Worm (Caenorhabditis elegans): Measurements from ENCODE around the gene C44C10.12.

C44C10.12 gene

DNA sequence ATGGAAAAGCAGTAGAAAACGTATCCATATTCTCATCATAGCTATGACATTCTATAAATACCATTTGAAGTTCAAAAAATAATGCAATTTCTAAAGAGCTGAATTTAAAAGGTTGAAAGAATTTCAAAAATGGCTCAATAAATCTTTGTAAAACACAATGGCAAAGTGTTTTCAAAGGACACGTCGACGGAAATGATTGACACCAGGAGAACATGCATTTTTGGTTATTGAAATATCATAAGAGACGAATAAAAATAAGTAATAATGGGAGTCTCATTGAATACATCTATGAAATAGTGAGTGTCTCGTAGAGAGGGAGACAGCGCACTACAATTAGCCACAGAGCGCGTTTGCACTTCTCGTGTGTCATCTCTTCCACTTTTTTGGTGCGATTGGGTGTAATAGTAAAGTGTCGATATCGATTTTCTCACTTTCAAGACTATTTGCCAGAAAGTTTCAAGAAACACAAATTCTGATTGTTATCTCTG lies 40.2 kb upstream of the C44C10.12 start, which contains the start of gene T04F8.2 (continued):
- TF ChIP-seq fkh-8 (tag; optimal IDR thresholded peaks at IDR 0.05) (peak; percentile 34), efl-3 (GFP tag; optimal IDR thresholded peaks at IDR 0.05) (no peak), C34B4.2 (tag; optimal IDR thresholded peaks at IDR 0.05) (no peak), hpl-2 (GFP tag; optimal IDR thresholded peaks at IDR 0.05) (no peak), dpl-1 (GFP tag; optimal IDR thresholded peaks at IDR 0.05) (peak; percentile 6 to 40 (median 11)), nhr-28 (tag; optimal IDR thresholded peaks at IDR 0.05) (no peak), xbp-1 (tag; optimal IDR thresholded peaks at IDR 0.05) (peak; percentile 55), unc-130 (tag; optimal IDR thresholded peaks at IDR 0.05) (peak; percentile 62), tbx-2 (tag; optimal IDR thresholded peaks at IDR 0.05) (peak; percentile 65), F16B12.6 (tag; optimal IDR thresholded peaks at IDR 0.05) (peak; percentile 26), ceh-90 (tag; optimal IDR thresholded peaks at IDR 0.05) (no peak), pax-3 (tag; optimal IDR thresholded peaks at IDR 0.05) (no peak), efl-1 (optimal IDR thresholded peaks at IDR 0.05) (peak; percentile 43 to 49), efl-1 (GFP tag; optimal IDR thresholded peaks at IDR 0.05 in 1 of 2) (peak in 1 of 2 experiments; percentile 35), sox-4 (tag; optimal IDR thresholded peaks at IDR 0.05) (no peak), mab-9 (GFP tag; IDR thresholded peaks at IDR 0.05) (no peak), lin-14 (GFP tag; optimal IDR thresholded peaks at IDR 0.05) (peak; percentile 80), zip-4 (GFP tag; optimal IDR thresholded peaks at IDR 0.05) (no peak), ztf-4 (tag; optimal IDR thresholded peaks at IDR 0.05) (no peak), snu-23 (GFP tag; optimal IDR thresholded peaks at IDR 0.05) (peak; percentile 76), lin-15B (tag; optimal IDR thresholded peaks at IDR 0.05) (peak; percentile 32), ceh-82 (tag; optimal IDR thresholded peaks at IDR 0.05) (peak in 1 of 3 experiments; percentile 40), pag-3 (tag; optimal IDR thresholded peaks at IDR 0.05; ENCODE audit: borderline replicate concordance, insufficient read depth) (no peak), tlp-1 (tag; optimal IDR thresholded peaks at IDR 0.05) (no peak), nhr-12 (tag; optimal IDR thresholded peaks at IDR 0.05) (no peak), mep-1 (tag; optimal IDR thresholded peaks at IDR 0.05) (peak; percentile 85), dsc-1 (tag; optimal IDR thresholded peaks at IDR 0.05) (peak; percentile 57), nhr-47 (tag; optimal IDR thresholded peaks at IDR 0.05) (peak; percentile 66), nhr-76 (tag; optimal IDR thresholded peaks at IDR 0.05) (no peak)

DNA sequence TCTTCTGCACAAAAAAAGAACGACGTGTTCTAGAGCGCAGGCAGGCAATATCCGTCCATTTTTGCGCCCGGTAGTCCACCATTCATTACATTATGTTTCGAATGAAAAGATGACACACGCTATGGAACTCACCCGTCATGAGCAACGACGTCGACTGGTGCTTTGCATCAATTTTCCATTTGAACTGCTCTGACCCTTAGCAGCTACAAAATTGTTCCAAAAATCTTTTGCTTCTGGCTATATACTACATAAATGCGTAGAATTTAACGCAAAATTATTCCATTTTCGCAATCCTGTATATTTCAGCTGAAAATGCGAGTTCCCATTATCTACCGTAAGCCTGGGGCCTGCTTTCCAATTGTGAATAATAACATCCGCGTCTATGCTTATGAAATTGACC lies 38.5 kb upstream of the C44C10.12 start, which contains the start of gene T04F8.3:
T04F8.3 (plus strand) TSS at position 301 of the 400 bp plus-strand sequence.
- no peak for TF ChIP-seq tlp-1 (tag; optimal IDR thresholded peaks at IDR 0.05)
- no peak for TF ChIP-seq tbx-2 (tag; optimal IDR thresholded peaks at IDR 0.05)
- no peak for TF ChIP-seq lin-39 (tag; optimal IDR thresholded peaks at IDR 0.05)
- TF ChIP-seq ztf-11 (tag; optimal IDR thresholded peaks at IDR 0.05), result no peak
- no peak for TF ChIP-seq egl-13 (tag; optimal IDR thresholded peaks at IDR 0.05)
- TF ChIP-seq zip-4 (GFP tag; optimal IDR thresholded peaks at IDR 0.05), result no peak
- TF ChIP-seq egl-27 (tag; optimal IDR thresholded peaks at IDR 0.05), result no peak
- no peak for TF ChIP-seq Y116A8C.19 (tag; optimal IDR thresholded peaks at IDR 0.05; ENCODE audit: borderline replicate concordance)
- TF ChIP-seq fkh-10 (GFP tag; optimal IDR thresholded peaks at IDR 0.05), result no peak
- no peak for TF ChIP-seq nhr-19 (GFP tag; conservative IDR thresholded peaks at IDR 0.05)
- no peak for TF ChIP-seq nhr-28 (tag; optimal IDR thresholded peaks at IDR 0.05)
- TF ChIP-seq nhr-85 (tag), result no peak
- no peak for TF ChIP-seq nhr-12 (tag; optimal IDR thresholded peaks at IDR 0.05)
- TF ChIP-seq ceh-90 (tag; optimal IDR thresholded peaks at IDR 0.05), result no peak
- TF ChIP-seq pax-3 (tag; optimal IDR thresholded peaks at IDR 0.05), result no peak
- TF ChIP-seq aly-2 (tag; optimal IDR thresholded peaks at IDR 0.05), result no peak
- TF ChIP-seq alr-1 (tag; optimal IDR thresholded peaks at IDR 0.05; ENCODE audit: borderline replicate concordance), result no peak

DNA sequence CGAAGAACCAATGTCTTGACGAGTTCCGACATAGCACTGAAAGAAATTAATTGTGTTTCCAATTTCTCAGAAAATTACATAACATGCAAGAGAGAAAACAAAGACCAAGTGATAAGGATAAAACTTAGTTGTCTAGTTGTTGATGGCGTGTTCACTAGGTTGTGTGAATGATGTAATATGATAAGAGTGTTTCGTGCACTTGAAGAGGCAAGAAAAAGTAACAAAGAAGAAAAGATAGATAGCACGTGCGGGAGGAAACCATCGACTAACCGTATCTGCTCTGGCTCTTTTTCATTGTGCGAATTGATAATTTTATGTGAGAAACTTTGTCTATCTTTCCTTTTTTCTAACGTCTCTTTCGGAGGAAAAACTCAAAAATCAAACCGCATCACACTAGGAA lies 35.2 kb upstream of the C44C10.12 start, which contains the start of gene sfxn-1.5:
sfxn-1.5 (minus strand) TSS at position 36 of the 400 bp plus-strand sequence.
- TF ChIP-seq rnt-1 (tag; optimal IDR thresholded peaks at IDR 0.05) (no peak), swsn-7 (tag; optimal IDR thresholded peaks at IDR 0.05) (no peak), efl-3 (GFP tag; optimal IDR thresholded peaks at IDR 0.05) (no peak), ces-1 (GFP tag; optimal IDR thresholded peaks at IDR 0.05) (no peak), nhr-84 (tag; optimal IDR thresholded peaks at IDR 0.05) (no peak), xbp-1 (tag; optimal IDR thresholded peaks at IDR 0.05) (no peak), mep-1 (tag; optimal IDR thresholded peaks at IDR 0.05) (peak; percentile 27), tlp-1 (tag; optimal IDR thresholded peaks at IDR 0.05) (no peak), unc-98 (GFP tag; IDR thresholded peaks at IDR 0.05) (no peak), pqm-1 (tag; optimal IDR thresholded peaks at IDR 0.05) (peak; percentile 75), egl-13 (tag; optimal IDR thresholded peaks at IDR 0.05) (no peak), blmp-1 (tag; optimal IDR thresholded peaks at IDR 0.05) (peak; percentile 37), sup-37 (GFP tag; optimal IDR thresholded peaks at IDR 0.05) (no peak), C04F5.9 (tag; optimal IDR thresholded peaks at IDR 0.05) (no peak), nhr-20 (tag; optimal IDR thresholded peaks at IDR 0.05) (peak; percentile 69), lin-15B (tag; optimal IDR thresholded peaks at IDR 0.05) (no peak), mef-2 (tag; optimal IDR thresholded peaks at IDR 0.05) (no peak), efl-1 (optimal IDR thresholded peaks at IDR 0.05) (no peak), efl-1 (GFP tag; optimal IDR thresholded peaks at IDR 0.05 in 1 of 2) (no peak), ceh-82 (tag; optimal IDR thresholded peaks at IDR 0.05) (no peak)

Measured in whole organism, L1 larva.